Fruit fly (Drosophila melanogaster) whole organism, embryonic: ENCODE data around the gene CG42847.

Experiments
- Asciz ChIP-seq: fragments of 200-800 bp; sonication (Bioruptor generic); optimal IDR thresholded peaks from 2 replicates; lab custom pipeline; 2017; ENCODE audit warnings: missing biosample characterization, mild to moderate bottlenecking, missing genetic modification characterization, missing genetic modification reagents
- BEAF-32 ChIP-seq: fragments of 200-800 bp; sonication (Bioruptor generic); optimal IDR thresholded peaks from 3 replicates; lab custom pipeline; 2017; ENCODE audit warnings: missing biosample characterization, missing genetic modification characterization, mild to moderate bottlenecking, moderate library complexity, missing genetic modification reagents
- Bgb ChIP-seq: fragments of 200-800 bp; sonication (Bioruptor generic); IDR thresholded peaks from 2 replicates; pipeline ENCODE4 v1.3.6; 2022; ENCODE audit warnings: missing biosample characterization, missing genetic modification characterization; ENCODE audit not compliant: partially characterized antibody
- CG10267 ChIP-seq: fragments of 200-800 bp; sonication (Bioruptor generic); optimal IDR thresholded peaks from 2 replicates; lab custom pipeline; 2018; ENCODE audit warnings: missing biosample characterization, mild to moderate bottlenecking, missing genetic modification characterization, moderate library complexity
- CG10979 ChIP-seq: fragments of 200-800 bp; sonication (Bioruptor generic); optimal IDR thresholded peaks from 2 replicates; lab custom pipeline; 2018; ENCODE audit warnings: missing biosample characterization, mild to moderate bottlenecking, missing genetic modification characterization, moderate library complexity
- CG12104 ChIP-seq: fragments of 200-800 bp; sonication (Bioruptor generic); optimal IDR thresholded peaks from 3 replicates; lab custom pipeline; 2016; ENCODE audit warnings: missing biosample characterization, missing genetic modification characterization
- CG12236 ChIP-seq: fragments of 200-800 bp; sonication (Bioruptor generic); optimal IDR thresholded peaks from 2 replicates; lab custom pipeline; 2016; ENCODE audit warnings: missing biosample characterization, missing genetic modification characterization
- CG12299 ChIP-seq: fragments of 200-800 bp; sonication (Bioruptor generic); optimal IDR thresholded peaks from 2 replicates; lab custom pipeline; 2018; ENCODE audit warnings: missing biosample characterization, mild to moderate bottlenecking, missing genetic modification characterization
- CG13287 ChIP-seq: fragments of 200-800 bp; sonication (Bioruptor generic); IDR thresholded peaks from 2 replicates; pipeline ENCODE4 v1.3.6; 2022; ENCODE audit warnings: missing biosample characterization, missing genetic modification characterization; ENCODE audit not compliant: partially characterized antibody
- CG13624 ChIP-seq: fragments of 200-800 bp; sonication (Bioruptor generic); optimal IDR thresholded peaks from 2 replicates; lab custom pipeline; 2016; ENCODE audit warnings: missing biosample characterization, missing genetic modification characterization
- CG14965 ChIP-seq: fragments of 200-800 bp; sonication (Bioruptor generic); optimal IDR thresholded peaks from 2 replicates; lab custom pipeline; 2016; ENCODE audit warnings: missing biosample characterization, missing genetic modification characterization, borderline replicate concordance
- CG15696 ChIP-seq: fragments of 200-800 bp; sonication (Bioruptor generic); optimal IDR thresholded peaks from 2 replicates; lab custom pipeline; 2019; ENCODE audit warnings: missing biosample characterization, mild to moderate bottlenecking, missing genetic modification characterization, moderate library complexity
- CG16815 ChIP-seq: fragments of 200-800 bp; sonication (Bioruptor generic); optimal IDR thresholded peaks from 3 replicates; lab custom pipeline; 2017; ENCODE audit warnings: missing biosample characterization, mild to moderate bottlenecking, missing genetic modification characterization
- CG17361 ChIP-seq: fragments of 200-800 bp; sonication (Bioruptor generic); IDR thresholded peaks from 3 replicates; pipeline ENCODE4 v1.3.6; 2022; ENCODE audit warnings: missing biosample characterization, missing genetic modification characterization
- CG2199 ChIP-seq: fragments of 200-800 bp; sonication (Bioruptor generic); IDR thresholded peaks from 3 replicates; pipeline ENCODE4 v1.3.6; 2022; ENCODE audit warnings: missing biosample characterization, missing genetic modification characterization
- CG33557 ChIP-seq: fragments of 200-800 bp; sonication (Bioruptor generic); optimal IDR thresholded peaks from 2 replicates; lab custom pipeline; 2019; ENCODE audit warnings: missing biosample characterization, mild to moderate bottlenecking, missing genetic modification characterization, moderate library complexity
- CG6791 ChIP-seq: fragments of 200-800 bp; sonication (Bioruptor generic); IDR thresholded peaks from 3 replicates; pipeline ENCODE4 v1.3.6; 2022; ENCODE audit warnings: missing biosample characterization, missing genetic modification characterization; ENCODE audit not compliant: partially characterized antibody
- CG7271 ChIP-seq: fragments of 200-800 bp; sonication (Bioruptor generic); optimal IDR thresholded peaks from 2 replicates; lab custom pipeline; 2018; ENCODE audit warnings: missing biosample characterization, mild to moderate bottlenecking, missing genetic modification characterization, moderate library complexity
- CG7786 ChIP-seq: fragments of 200-800 bp; sonication (Bioruptor generic); optimal IDR thresholded peaks from 2 replicates; lab custom pipeline; 2016; ENCODE audit warnings: missing biosample characterization, missing genetic modification characterization
- CG8765 ChIP-seq: fragments of 200-800 bp; sonication (Bioruptor generic); IDR thresholded peaks from 2 replicates; pipeline ENCODE4 v1.3.6; 2022; ENCODE audit warnings: missing biosample characterization, missing genetic modification characterization
- Dad ChIP-seq: fragments of 200-800 bp; sonication (Bioruptor generic); optimal IDR thresholded peaks from 3 replicates; lab custom pipeline; 2016; ENCODE audit warnings: missing biosample characterization, missing genetic modification characterization
- Dbx ChIP-seq: fragments of 200-800 bp; sonication (Bioruptor generic); IDR thresholded peaks from 3 replicates; pipeline ENCODE4 v1.3.6; 2022; ENCODE audit warnings: missing biosample characterization, missing genetic modification characterization
- Deaf1 ChIP-seq: fragments of 200-800 bp; optimal IDR thresholded peaks from 3 replicates; lab custom pipeline; 2019; ENCODE audit warnings: missing biosample characterization, mild to moderate bottlenecking, missing genetic modification characterization, moderate library complexity
- GATAe ChIP-seq: fragments of 200-800 bp; sonication (Bioruptor generic); conservative IDR thresholded peaks from 2 replicates; pipeline ENCODE4 v1.3.6; 2022; ENCODE audit warnings: missing biosample characterization, missing genetic modification characterization
- HHEX ChIP-seq: fragments of 200-800 bp; sonication (Bioruptor generic); optimal IDR thresholded peaks from 3 replicates; lab custom pipeline; 2017; ENCODE audit warnings: missing biosample characterization, mild to moderate bottlenecking, missing genetic modification characterization, missing genetic modification reagents
- Hmr ChIP-seq: fragments of 200-800 bp; sonication (Bioruptor generic); optimal IDR thresholded peaks from 3 replicates; lab custom pipeline; 2017; ENCODE audit warnings: mild to moderate bottlenecking, missing biosample characterization, missing genetic modification reagents, missing genetic modification characterization
- Hr51 ChIP-seq, 2 experiments: fragments of 200-800 bp; sonication (Bioruptor generic); optimal IDR thresholded peaks; 2 replicates in 1 of 2; 3 replicates in 1 of 2; lab custom pipeline; 2016 to 2018; ENCODE audit warnings: missing biosample characterization in 2 of 2, missing genetic modification characterization in 2 of 2, mild to moderate bottlenecking in 1 of 2, moderate library complexity in 1 of 2
- Scr ChIP-seq: fragments of 200-800 bp; sonication (Bioruptor generic); IDR thresholded peaks from 2 replicates; pipeline ENCODE4 v1.3.6; 2022; ENCODE audit warnings: missing biosample characterization, missing genetic modification characterization; ENCODE audit not compliant: partially characterized antibody
- Side ChIP-seq: fragments of 200-800 bp; sonication (Bioruptor generic); optimal IDR thresholded peaks from 2 replicates; lab custom pipeline; 2016; ENCODE audit warnings: missing biosample characterization, missing genetic modification characterization
- Tbp ChIP-seq: fragments of >200 bp; optimal IDR thresholded peaks from 2 replicates; lab custom pipeline; 2018; ENCODE audit warnings: missing biosample characterization, missing genetic modification characterization
- Xrp1 ChIP-seq: fragments of 200-800 bp; sonication (Bioruptor generic); IDR thresholded peaks from 2 replicates; pipeline ENCODE4 v1.3.6; 2022; ENCODE audit warnings: missing biosample characterization, missing genetic modification characterization
- crp ChIP-seq, 2 experiments: fragments of 200-800 bp; sonication (Bioruptor generic); optimal IDR thresholded peaks; 2 replicates in 1 of 2; 3 replicates in 1 of 2; lab custom pipeline; 2017; ENCODE audit warnings: missing biosample characterization in 2 of 2, missing genetic modification characterization in 2 of 2, mild to moderate bottlenecking in 1 of 2, moderate library complexity in 1 of 2
- dan ChIP-seq: fragments of 200-800 bp; sonication (Bioruptor generic); IDR thresholded peaks from 2 replicates; pipeline ENCODE4 v1.3.6; 2022; ENCODE audit warnings: missing biosample characterization, missing genetic modification characterization
- en ChIP-seq: fragments of 200-800 bp; sonication (Bioruptor generic); optimal IDR thresholded peaks from 2 replicates; lab custom pipeline; 2016; ENCODE audit warnings: missing biosample characterization, missing genetic modification characterization
- her ChIP-seq: fragments of 200-800 bp; sonication (Bioruptor generic); optimal IDR thresholded peaks from 2 replicates; lab custom pipeline; 2016; ENCODE audit warnings: missing biosample characterization, missing genetic modification characterization
- lola ChIP-seq, 3 experiments: fragments of >200 bp in 2 of 3; fragments of 200-800 bp in 1 of 3; sonication (Bioruptor generic) in 1 of 3; optimal IDR thresholded peaks; 2 replicates each; lab custom pipeline; 2017 to 2019; ENCODE audit warnings: missing biosample characterization in 3 of 3, missing genetic modification characterization in 3 of 3, mild to moderate bottlenecking in 1 of 3, moderate library complexity in 1 of 3
- row ChIP-seq: fragments of 200-800 bp; sonication (Bioruptor generic); IDR thresholded peaks from 3 replicates; pipeline ENCODE4 v1.3.6; 2022; ENCODE audit warnings: missing biosample characterization, missing genetic modification characterization
- sens ChIP-seq: fragments of 200-800 bp; sonication (Bioruptor generic); peaks from one replicate; lab custom pipeline; 2016; ENCODE audit warnings: missing biosample characterization, missing genetic modification characterization
- stwl ChIP-seq: fragments of 200-800 bp; sonication (Bioruptor generic); optimal IDR thresholded peaks from 3 replicates; lab custom pipeline; 2018; ENCODE audit warnings: missing biosample characterization, mild to moderate bottlenecking, missing genetic modification characterization, moderate library complexity
- usp ChIP-seq: fragments of >200 bp; optimal IDR thresholded peaks from 2 replicates; lab custom pipeline; 2017; ENCODE audit warnings: missing biosample characterization, missing genetic modification characterization
- wdn ChIP-seq: fragments of 200-800 bp; sonication (Bioruptor generic); IDR thresholded peaks from 2 replicates; pipeline ENCODE4 v1.3.6; 2022; ENCODE audit warnings: missing biosample characterization, missing genetic modification characterization
- zen ChIP-seq: fragments of 200-800 bp; sonication (Bioruptor generic); optimal IDR thresholded peaks from 3 replicates; lab custom pipeline; 2018; ENCODE audit warnings: missing biosample characterization, mild to moderate bottlenecking, missing genetic modification characterization, moderate library complexity

The CG42847 gene

DNA sequence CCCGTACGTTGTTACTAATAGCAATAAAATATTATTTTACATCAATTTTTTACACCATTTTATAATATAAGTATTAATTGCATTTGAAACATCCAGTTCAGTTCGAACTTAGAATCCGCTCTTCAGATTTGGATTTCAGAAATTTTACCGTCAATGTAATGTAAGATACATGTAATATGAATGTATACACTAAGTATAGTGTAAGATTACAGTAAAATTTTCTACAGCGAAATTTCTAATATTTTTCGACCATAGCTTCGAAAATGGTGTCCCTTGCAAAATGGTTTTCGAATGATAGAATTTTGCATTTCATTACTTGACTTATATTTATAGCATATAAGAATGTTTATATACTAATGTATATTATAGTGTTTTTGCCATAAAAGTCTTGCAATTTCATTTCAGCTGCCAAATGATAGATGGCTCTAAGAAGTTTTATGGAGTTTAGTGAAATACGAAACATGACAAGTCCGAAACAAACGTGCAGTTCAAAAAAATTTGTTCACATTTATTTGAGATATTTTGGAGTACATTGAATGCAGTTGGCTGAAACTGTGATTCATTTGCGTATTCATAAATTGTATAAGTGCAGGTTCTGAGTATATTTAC lies 36.9 kb downstream of the CG42847 start (continued):
- TF ChIP-seq CG10267 (tag; lab: Kevin White, UChicago) = peak; percentile 16
- TF ChIP-seq Dbx (GFP tag; lab: Robert Waterston, UW) = no peak
- TF ChIP-seq CG7271 (tag; lab: Kevin White, UChicago) = peak; percentile 10
- no peak for TF ChIP-seq row (GFP tag; lab: Robert Waterston, UW)
- peak; percentile 82 for TF ChIP-seq sens
- TF ChIP-seq Xrp1 = peak; percentile 11; the same call in 1 of the 2 replicates
- TF ChIP-seq Bgb (GFP tag; lab: Robert Waterston, UW) = peak; percentile 78
- TF ChIP-seq CG33557 = no peak
- peak; percentile 5 for TF ChIP-seq HHEX (GFP tag; lab: Kevin White, UChicago)
- no peak for TF ChIP-seq Hmr (GFP tag; lab: Kevin White, UChicago)
- TF ChIP-seq en (GFP tag; lab: Kevin White, UChicago) = no peak
- TF ChIP-seq lola (GFP tag; optimal IDR thresholded peaks at IDR 0.05; lab: Kevin White, UChicago) = no peak
- no peak for TF ChIP-seq BEAF-32 (GFP tag; lab: Kevin White, UChicago)
- peak; percentile 91 for TF ChIP-seq CG14965 (GFP tag; lab: Kevin White, UChicago)
- TF ChIP-seq CG12104 (GFP tag; lab: Kevin White, UChicago) = no peak
- TF ChIP-seq usp (GFP tag; lab: Kevin White, UChicago) = no peak
- no peak for TF ChIP-seq CG17361 (GFP tag; lab: Robert Waterston, UW)
- TF ChIP-seq Scr (GFP tag; lab: Robert Waterston, UW) = 0 out of 2 replicates have a peak, but pooled peaks have one; percentile 36
- TF ChIP-seq wdn (GFP tag; lab: Robert Waterston, UW) = no peak
- TF ChIP-seq CG12299 (tag; lab: Kevin White, UChicago) = no peak
- no peak for TF ChIP-seq Dad (GFP tag; lab: Kevin White, UChicago)
- TF ChIP-seq CG13287 (GFP tag; lab: Robert Waterston, UW) = no peak
- TF ChIP-seq Hr51 (GFP tag; optimal IDR thresholded peaks at IDR 0.05; lab: Kevin White, UChicago) = peak in 1 of 2 experiments; percentile 1
- TF ChIP-seq GATAe (GFP tag; lab: Robert Waterston, UW) = no peak
- peak; percentile 23 for TF ChIP-seq Asciz (GFP tag; lab: Kevin White, UChicago)
- no peak for TF ChIP-seq Tbp (GFP tag; lab: Kevin White, UChicago)
- TF ChIP-seq CG16815 (GFP tag; lab: Kevin White, UChicago) = no peak
- TF ChIP-seq CG6791 (GFP tag; lab: Robert Waterston, UW) = peak; percentile 39; the same call in 1 of the 3 replicates
- peak; percentile 16 for TF ChIP-seq zen
- no peak for TF ChIP-seq her (GFP tag; lab: Kevin White, UChicago)
- no peak for TF ChIP-seq CG8765 (GFP tag; lab: Robert Waterston, UW)
- no peak for TF ChIP-seq Side (GFP tag; lab: Kevin White, UChicago)
- TF ChIP-seq CG15696 (tag; lab: Kevin White, UChicago) = no peak
- no peak for TF ChIP-seq Deaf1 (tag; lab: Kevin White, UChicago)
- peak; percentile 82; the same call in 2 of the 3 replicates for TF ChIP-seq CG2199
- peak; percentile 16 for TF ChIP-seq stwl (tag; lab: Kevin White, UChicago)
- TF ChIP-seq CG12236 (GFP tag; lab: Kevin White, UChicago) = no peak
- no peak for TF ChIP-seq CG10979 (tag; lab: Kevin White, UChicago)
- TF ChIP-seq CG7786 = no peak
- no peak for TF ChIP-seq dan (GFP tag; lab: Robert Waterston, UW)
- TF ChIP-seq crp (GFP tag; optimal IDR thresholded peaks at IDR 0.05; lab: Kevin White, UChicago) = no peak
- TF ChIP-seq CG13624 (GFP tag; lab: Kevin White, UChicago) = no peak
